Worm (Caenorhabditis elegans) whole organism, L4 larva: ENCODE data around the gene K09E9.3.
A peak's percentile ranks its signal among the peaks of the same experiment; 100 is the strongest.

ENCODE experiments used
- F10B5.3 ChIP-seq: sonication (generic microtip); optimal IDR thresholded peaks from 2 replicates; lab custom pipeline; 2016; ENCODE audit warnings: mild to moderate bottlenecking, missing genetic modification characterization, missing compliant biosample characterization
- F44E2.7 ChIP-seq: fragments of 200-800 bp; sonication (Bioruptor generic); IDR thresholded peaks from 2 replicates; pipeline ENCODE4 v2.1.2; 2022; ENCODE audit warnings: missing genetic modification characterization, missing compliant biosample characterization
- F49E8.2 ChIP-seq: sonication (generic microtip); optimal IDR thresholded peaks from 2 replicates; lab custom pipeline; 2016; ENCODE audit warnings: missing compliant biosample characterization, mild to moderate bottlenecking, missing genetic modification characterization, borderline replicate concordance
- R02D3.7 ChIP-seq: fragments of 150-350 bp; sonication (generic microtip); optimal IDR thresholded peaks from 3 replicates; lab custom pipeline; 2014; ENCODE audit warnings: missing biosample characterization, missing genetic modification characterization
- Y5F2A.4 ChIP-seq: fragments of 200-800 bp; sonication (Bioruptor generic); optimal IDR thresholded peaks from 2 replicates; lab custom pipeline; 2018; ENCODE audit warnings: mild to moderate bottlenecking, missing genetic modification characterization, missing compliant biosample characterization
- ama-1 ChIP-seq: fragments of 150-350 bp; optimal IDR thresholded peaks from 2 replicates; lab custom pipeline; 2014; ENCODE audit warnings: inconsistent platforms, mixed read lengths
- arid-1 ChIP-seq: fragments of 200-800 bp; sonication (Bioruptor generic); conservative IDR thresholded peaks from 2 replicates; pipeline ENCODE4 v1.3.6; 2022; ENCODE audit warnings: missing genetic modification reagents, missing genetic modification characterization, missing compliant biosample characterization
- cey-2 ChIP-seq: sonication (generic microtip); optimal IDR thresholded peaks from 3 replicates; lab custom pipeline; 2017; ENCODE audit warnings: missing genetic modification characterization, mild to moderate bottlenecking, missing compliant biosample characterization, antibody characterized with exemption, borderline replicate concordance; ENCODE audit not compliant: insufficient read depth
- ctbp-1 ChIP-seq: fragments of 200-800 bp; sonication (Bioruptor generic); IDR thresholded peaks from 2 replicates; pipeline ENCODE4 v1.3.6; 2022; ENCODE audit warnings: missing genetic modification reagents, missing genetic modification characterization, missing compliant biosample characterization
- daf-12 ChIP-seq: fragments of 150-350 bp; optimal IDR thresholded peaks from 2 replicates; lab custom pipeline; 2014; ENCODE audit warnings: missing biosample characterization, missing genetic modification reagents, missing genetic modification characterization
- daf-16 ChIP-seq, 3 experiments: sonication (generic microtip); optimal IDR thresholded peaks; 2 replicates each; lab custom pipeline; 2016 to 2017; ENCODE audit warnings: missing genetic modification characterization in 3 of 3, missing genetic modification reagents in 3 of 3, mild to moderate bottlenecking in 2 of 3, missing compliant biosample characterization in 2 of 3, missing biosample characterization in 1 of 3, moderate library complexity in 1 of 3
- daf-19 ChIP-seq: fragments of 200-800 bp; sonication (Bioruptor generic); conservative IDR thresholded peaks from 2 replicates; pipeline ENCODE4 v1.3.6; 2022; ENCODE audit warnings: missing genetic modification characterization, missing compliant biosample characterization
- daf-8 ChIP-seq: fragments of 200-800 bp; sonication (Bioruptor generic); IDR thresholded peaks from 2 replicates; pipeline ENCODE4 v1.3.6; 2022; ENCODE audit warnings: missing genetic modification characterization, missing compliant biosample characterization
- dmd-6 ChIP-seq: fragments of 200-800 bp; sonication (Bioruptor generic); IDR thresholded peaks from 2 replicates; pipeline ENCODE4 v1.3.6; 2022; ENCODE audit warnings: missing genetic modification reagents, missing genetic modification characterization, missing compliant biosample characterization
- dmd-8 ChIP-seq: fragments of 200-800 bp; sonication (Bioruptor generic); IDR thresholded peaks from 2 replicates; pipeline ENCODE4 v1.3.6; 2022; ENCODE audit warnings: missing genetic modification characterization, missing compliant biosample characterization
- dpl-1 ChIP-seq: fragments of 150-350 bp; optimal IDR thresholded peaks from 2 replicates; lab custom pipeline; 2014; ENCODE audit warnings: missing biosample characterization, missing genetic modification reagents, missing genetic modification characterization
- gei-8 ChIP-seq: fragments of 200-800 bp; sonication (Bioruptor generic); optimal IDR thresholded peaks from 2 replicates; lab custom pipeline; 2018; ENCODE audit warnings: mild to moderate bottlenecking, missing genetic modification characterization, missing compliant biosample characterization
- hif-1 ChIP-seq, 2 experiments: sonication (generic microtip); optimal IDR thresholded peaks; 2 replicates each; lab custom pipeline; 2016 to 2017; ENCODE audit warnings: missing compliant biosample characterization in 2 of 2, missing genetic modification characterization in 2 of 2, missing genetic modification reagents in 2 of 2, missing genotype in 2 of 2, mild to moderate bottlenecking in 1 of 2
- jun-1 ChIP-seq: fragments of 150-350 bp; optimal IDR thresholded peaks from 2 replicates; lab custom pipeline; 2014; ENCODE audit warnings: missing biosample characterization, missing genetic modification reagents, missing genetic modification characterization
- lin-39 ChIP-seq: fragments of 150-350 bp; optimal IDR thresholded peaks from 2 replicates; lab custom pipeline; 2014; ENCODE audit warnings: missing biosample characterization, missing genetic modification reagents, missing genetic modification characterization
- lsy-2 ChIP-seq, 2 experiments: fragments of 150-350 bp in 1 of 2; sonication (generic microtip) in 1 of 2; optimal IDR thresholded peaks; 2 replicates each; lab custom pipeline; 2014 to 2017; ENCODE audit warnings: missing biosample characterization in 2 of 2, missing genetic modification characterization in 2 of 2
- madf-9 ChIP-seq: fragments of 200-800 bp; sonication (Bioruptor generic); conservative IDR thresholded peaks from 2 replicates; pipeline ENCODE4 v1.3.6; 2022; ENCODE audit warnings: missing genetic modification reagents, missing genetic modification characterization, missing compliant biosample characterization
- mdt-29 ChIP-seq: fragments of 200-800 bp; sonication (Bioruptor generic); IDR thresholded peaks from 2 replicates; pipeline ENCODE4 v1.3.6; 2022; ENCODE audit warnings: missing genetic modification reagents, missing genetic modification characterization, missing compliant biosample characterization
- mep-1 ChIP-seq: fragments of 150-350 bp; sonication (generic microtip); optimal IDR thresholded peaks from 3 replicates; lab custom pipeline; 2014; ENCODE audit warnings: missing biosample characterization, missing genetic modification characterization
- mes-2 ChIP-seq: sonication (generic microtip); optimal IDR thresholded peaks from 2 replicates; lab custom pipeline; 2016; ENCODE audit warnings: missing genotype, mild to moderate bottlenecking, missing genetic modification characterization, missing compliant biosample characterization; ENCODE audit not compliant: poor library complexity, severe bottlenecking
- nhr-11 ChIP-seq: fragments of 150-350 bp; optimal IDR thresholded peaks from 2 replicates; lab custom pipeline; 2014; ENCODE audit warnings: missing biosample characterization, missing genetic modification characterization
- nhr-111 ChIP-seq: fragments of 200-800 bp; sonication (Bioruptor generic); optimal IDR thresholded peaks from 2 replicates; lab custom pipeline; 2018; ENCODE audit warnings: mild to moderate bottlenecking, missing genetic modification characterization, missing compliant biosample characterization
- nhr-237 ChIP-seq: sonication (generic microtip); optimal IDR thresholded peaks from 2 replicates; lab custom pipeline; 2017; ENCODE audit warnings: missing biosample characterization, missing genetic modification characterization
- nhr-25 ChIP-seq: sonication (generic microtip); optimal IDR thresholded peaks from 2 replicates; lab custom pipeline; 2017; ENCODE audit warnings: missing genetic modification characterization, mild to moderate bottlenecking, missing compliant biosample characterization, antibody characterized with exemption, moderate library complexity, borderline replicate concordance; ENCODE audit not compliant: insufficient read depth
- nhr-28 ChIP-seq: fragments of 150-350 bp; optimal IDR thresholded peaks from 2 replicates; lab custom pipeline; 2014; ENCODE audit warnings: missing biosample characterization, missing genetic modification characterization
- nhr-48 ChIP-seq: sonication (generic microtip); optimal IDR thresholded peaks from 2 replicates; lab custom pipeline; 2016; ENCODE audit warnings: mild to moderate bottlenecking, missing genetic modification characterization, missing compliant biosample characterization
- pqm-1 ChIP-seq: sonication (generic microtip); optimal IDR thresholded peaks from 2 replicates; lab custom pipeline; 2017; ENCODE audit warnings: missing biosample characterization, missing genetic modification characterization
- sdz-12 ChIP-seq: fragments of 200-800 bp; sonication (Bioruptor generic); optimal IDR thresholded peaks from 2 replicates; lab custom pipeline; 2018; ENCODE audit warnings: mild to moderate bottlenecking, missing genetic modification characterization, missing compliant biosample characterization
- set-16 ChIP-seq: fragments of 200-800 bp; sonication (Bioruptor generic); IDR thresholded peaks from 2 replicates; pipeline ENCODE4 v1.3.6; 2022; ENCODE audit warnings: missing genetic modification reagents, missing genetic modification characterization, missing compliant biosample characterization
- skn-1 ChIP-seq: fragments of 150-350 bp; optimal IDR thresholded peaks from 2 replicates; lab custom pipeline; 2014; ENCODE audit warnings: missing biosample characterization, missing genetic modification characterization
- snpc-1.2 ChIP-seq: fragments of 200-800 bp; sonication (Bioruptor generic); IDR thresholded peaks from 2 replicates; pipeline ENCODE4 v1.3.6; 2022; ENCODE audit warnings: missing genetic modification reagents, missing genetic modification characterization, missing compliant biosample characterization
- snpc-4 ChIP-seq: fragments of 150-350 bp; optimal IDR thresholded peaks from 2 replicates; lab custom pipeline; 2014; ENCODE audit warnings: missing biosample characterization, missing genetic modification characterization
- spr-1 ChIP-seq: sonication (generic microtip); optimal IDR thresholded peaks from 2 replicates; lab custom pipeline; 2016; ENCODE audit warnings: mild to moderate bottlenecking, missing genetic modification characterization, missing compliant biosample characterization
- unc-62 ChIP-seq, 3 experiments: fragments of 150-350 bp in 1 of 3; sonication (generic microtip); optimal IDR thresholded peaks in 2 of 3; peaks in 1 of 3; 1 replicate in 1 of 3; 2 replicates in 2 of 3; lab custom pipeline; 2014 to 2017; ENCODE audit warnings: missing biosample characterization in 3 of 3, missing genetic modification characterization in 3 of 3, missing genetic modification reagents in 3 of 3, missing genotype in 1 of 3

K09E9.3 gene

ce11 chrX:15600512-15601117, 13.0 kb downstream of the K09E9.3 start, which contains the start of gene ent-2 (continued):
- TF ChIP-seq ctbp-1 (no peak), F10B5.3 (tag; lab: Kevin White, UChicago) (no peak), snpc-4 (tag; lab: Kevin White, UChicago) (no peak), unc-62 (GFP tag; optimal IDR thresholded peaks at IDR 0.05 in 1 of 2; lab: Kevin White, UChicago) (no peak), unc-62 (tag; optimal IDR thresholded peaks at IDR 0.05; lab: Kevin White, UChicago) (no peak), madf-9 (GFP tag; lab: Robert Waterston, UW) (no peak), gei-8 (GFP tag; lab: Kevin White, UChicago) (no peak), set-16 (0 out of 2 replicates have a peak, but pooled peaks have one; percentile 13), nhr-111 (no peak), sdz-12 (GFP tag; lab: Kevin White, UChicago) (no peak), daf-19 (GFP tag; lab: Robert Waterston, UW) (no peak), arid-1 (GFP tag; lab: Robert Waterston, UW) (no peak), nhr-25 (tag; lab: Kevin White, UChicago) (no peak), hif-1 (tag; optimal IDR thresholded peaks at IDR 0.05; lab: Kevin White, UChicago) (peak in 1 of 2 experiments; percentile 1), dmd-8 (no peak), nhr-11 (tag; lab: Kevin White, UChicago) (peak; percentile 17), spr-1 (tag; lab: Kevin White, UChicago) (no peak), dpl-1 (GFP tag; lab: Kevin White, UChicago) (no peak), F49E8.2 (no peak), pqm-1 (tag; lab: Kevin White, UChicago) (no peak), nhr-48 (no peak), daf-8 (GFP tag; lab: Robert Waterston, UW) (no peak), cey-2 (tag; lab: Kevin White, UChicago) (no peak), mep-1 (tag; lab: Kevin White, UChicago) (peak; percentile 68), mes-2 (tag; lab: Kevin White, UChicago) (no peak), nhr-28 (no peak), Y5F2A.4 (GFP tag; lab: Kevin White, UChicago) (no peak), ama-1 (lab: Kevin White, UChicago) (no peak), skn-1 (tag; lab: Kevin White, UChicago) (no peak), snpc-1.2 (no peak), daf-12 (tag; lab: Kevin White, UChicago) (no peak)
- TF ChIP-seq, all 104 proteins: peak for 14

ce11 chrX:15599925-15600324, 13.7 kb downstream of the K09E9.3 start:
- TF ChIP-seq arid-1 (GFP tag; lab: Robert Waterston, UW): no peak
- no peak for TF ChIP-seq jun-1 (tag; lab: Kevin White, UChicago)
- TF ChIP-seq daf-19 (GFP tag; lab: Robert Waterston, UW): no peak
- TF ChIP-seq lsy-2 (tag; optimal IDR thresholded peaks at IDR 0.05; lab: Kevin White, UChicago): no peak
- no peak for TF ChIP-seq R02D3.7 (tag; lab: Kevin White, UChicago)
- 0 out of 2 replicates have a peak, but pooled peaks have one; percentile 19 for TF ChIP-seq dmd-6 (GFP tag; lab: Robert Waterston, UW)
- TF ChIP-seq mdt-29: no peak
- TF ChIP-seq daf-16 (GFP tag; optimal IDR thresholded peaks at IDR 0.05; lab: Kevin White, UChicago): peak in 1 of 2 experiments; percentile 78
- no peak for TF ChIP-seq daf-16 (tag; optimal IDR thresholded peaks at IDR 0.05; lab: Kevin White, UChicago)
- no peak for TF ChIP-seq ctbp-1
- TF ChIP-seq unc-62 (GFP tag; optimal IDR thresholded peaks at IDR 0.05 in 1 of 2; lab: Kevin White, UChicago): peak in 1 of 2 experiments; percentile 70
- no peak for TF ChIP-seq unc-62 (tag; optimal IDR thresholded peaks at IDR 0.05; lab: Kevin White, UChicago)
- no peak for TF ChIP-seq lin-39 (tag; lab: Kevin White, UChicago)
- TF ChIP-seq F44E2.7 (GFP tag; lab: Robert Waterston, UW): no peak
- no peak for TF ChIP-seq nhr-237 (tag; lab: Kevin White, UChicago)
